Fruit fly (Drosophila melanogaster): ENCODE results near the gene Pcmt.
A peak's percentile ranks its signal among the peaks of the same experiment; 100 is the strongest.

Gene Pcmt

DNA sequence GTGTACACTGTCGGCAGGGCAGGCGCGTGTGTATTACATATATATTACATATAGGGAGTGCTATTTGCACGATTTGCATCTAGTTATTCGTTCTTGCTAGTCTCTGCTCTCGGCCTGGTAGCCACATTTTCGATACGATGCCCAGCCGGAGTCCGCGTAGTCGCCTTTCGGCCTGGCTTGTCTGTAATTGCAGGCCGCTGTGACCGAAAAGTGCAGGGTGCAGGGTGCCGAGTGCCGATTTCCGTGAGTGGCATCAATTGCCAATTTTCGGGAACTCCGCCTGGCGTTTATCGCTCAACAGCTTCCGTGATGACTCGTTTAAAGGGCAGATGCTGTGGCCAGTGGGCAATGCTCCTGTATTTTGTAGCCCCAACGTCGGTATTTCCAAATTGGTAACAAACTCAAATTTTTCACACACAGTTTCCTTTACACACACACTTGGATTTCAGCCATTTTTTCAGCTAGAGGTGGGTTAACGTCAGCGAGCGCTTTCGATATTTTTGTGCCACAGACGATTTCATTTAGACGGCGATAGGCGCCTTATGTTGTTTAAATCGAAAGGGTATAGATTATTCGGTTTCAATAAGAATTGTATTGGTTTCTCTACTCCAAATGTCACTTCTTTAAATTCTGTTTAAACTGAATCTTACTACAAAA is 33.9 kb upstream of the Pcmt start, which contains the start of gene CG2926:
CG2926 (minus strand) TSS at position 518 of the 657 bp plus-strand sequence.
- no peak for TF ChIP-seq Eip78C (GFP tag)
- TF ChIP-seq fd59A (GFP tag; optimal IDR thresholded peaks at IDR 0.05): no peak
- no peak for TF ChIP-seq CG3919 (GFP tag; optimal IDR thresholded peaks at IDR 0.05)
- no peak for TF ChIP-seq achi (GFP tag; optimal IDR thresholded peaks at IDR 0.05)
- no peak for TF ChIP-seq ss (GFP tag; optimal IDR thresholded peaks at IDR 0.05)
- TF ChIP-seq Eip75B (GFP tag; optimal IDR thresholded peaks at IDR 0.05): no peak
- peak; percentile 28; the same call in 1 of the 2 replicates for TF ChIP-seq CG15336 (GFP tag; IDR thresholded peaks at IDR 0.05)
- no peak for TF ChIP-seq CG11294 (GFP tag; IDR thresholded peaks at IDR 0.05)
- TF ChIP-seq CG31627 (GFP tag; optimal IDR thresholded peaks at IDR 0.05): peak; percentile 18
- no peak for TF ChIP-seq topi (GFP tag; optimal IDR thresholded peaks at IDR 0.05)
- no peak for TF ChIP-seq net (GFP tag; optimal IDR thresholded peaks at IDR 0.05)
- peak; percentile 43 for TF ChIP-seq esn (GFP tag; optimal IDR thresholded peaks at IDR 0.05)
- TF ChIP-seq Met (GFP tag; optimal IDR thresholded peaks at IDR 0.05): no peak
- peak; percentile 31 for TF ChIP-seq cyc (GFP tag; optimal IDR thresholded peaks at IDR 0.05)
- TF ChIP-seq lz (GFP tag; optimal IDR thresholded peaks at IDR 0.05): peak; percentile 40
- no peak for TF ChIP-seq CG34406 (GFP tag; optimal IDR thresholded peaks at IDR 0.05)
- TF ChIP-seq CG11762 (GFP tag; optimal IDR thresholded peaks at IDR 0.05; ENCODE audit: insufficient read depth): no peak
- TF ChIP-seq CG11902 (GFP tag; optimal IDR thresholded peaks at IDR 0.05): no peak
- no peak for TF ChIP-seq salr (GFP tag; optimal IDR thresholded peaks at IDR 0.05)
- peak; percentile 45 for TF ChIP-seq CG6854 (GFP tag; optimal IDR thresholded peaks at IDR 0.05)

DNA sequence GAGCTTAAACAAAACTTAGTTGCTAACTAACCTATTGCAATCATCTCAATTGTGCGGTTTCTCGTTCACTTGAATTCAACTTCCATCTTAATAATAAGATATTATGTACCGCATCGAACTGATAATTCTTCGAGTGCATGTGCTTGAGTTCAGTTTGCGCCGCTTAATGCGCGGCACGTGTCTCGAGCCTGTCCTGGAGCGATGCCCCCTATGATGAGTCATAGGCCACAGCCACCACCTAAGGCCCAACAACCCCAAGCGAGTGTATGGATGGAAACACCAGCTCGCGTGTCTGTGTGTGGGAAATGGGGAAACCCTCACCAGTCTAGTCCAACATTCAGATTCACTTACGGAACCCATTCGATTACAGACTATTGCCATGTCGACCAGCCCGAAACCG is 19.8 kb upstream of the Pcmt start:
- TF ChIP-seq Lpt (GFP tag; optimal IDR thresholded peaks at IDR 0.05) (no peak), CG31627 (GFP tag; optimal IDR thresholded peaks at IDR 0.05) (peak; percentile 2), CG6792 (GFP tag; optimal IDR thresholded peaks at IDR 0.05) (no peak), Met (GFP tag; optimal IDR thresholded peaks at IDR 0.05) (peak; percentile 44), salr (GFP tag; optimal IDR thresholded peaks at IDR 0.05) (no peak), cyc (GFP tag; optimal IDR thresholded peaks at IDR 0.05) (peak; percentile 16)

DNA sequence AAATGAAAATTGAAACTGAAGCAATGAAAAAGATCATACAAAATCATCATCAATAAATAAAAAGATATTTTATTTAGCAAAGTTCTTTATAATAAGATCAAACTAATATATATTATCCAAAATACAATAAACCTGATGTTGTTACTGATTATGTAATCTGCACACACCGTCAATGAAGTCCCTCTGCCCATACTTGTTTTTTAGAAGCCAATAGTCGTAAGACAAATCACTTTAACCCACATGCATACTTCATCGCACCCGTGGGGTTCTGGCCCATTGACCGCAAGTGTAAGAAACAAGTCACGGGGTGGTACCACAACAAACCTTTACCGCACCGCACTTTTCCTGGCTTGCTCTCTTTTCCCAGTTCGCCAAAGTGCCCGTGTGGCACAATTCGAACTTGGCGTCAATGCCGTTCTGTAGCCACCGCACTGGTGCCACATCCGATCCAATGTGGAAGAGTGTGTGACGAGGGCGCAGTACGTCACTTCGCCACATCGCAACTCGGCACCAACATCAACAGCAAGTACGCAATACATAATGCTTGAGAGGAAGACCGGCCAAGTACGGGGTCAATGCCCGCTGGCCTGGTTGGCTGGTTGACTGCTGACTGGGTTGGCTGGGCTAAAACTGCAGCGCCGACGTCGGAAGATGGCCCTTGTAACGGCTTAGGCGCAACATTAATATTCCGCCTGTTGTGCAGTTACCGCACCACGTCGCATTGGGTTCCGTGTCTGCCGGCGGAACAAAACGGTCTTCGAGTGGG is 19.0 kb upstream of the Pcmt start:
- peak; percentile 23 for TF ChIP-seq lz (GFP tag; optimal IDR thresholded peaks at IDR 0.05)
- 0 out of 3 replicates have a peak, but pooled peaks have one; percentile 31 for TF ChIP-seq CG8119 (GFP tag; IDR thresholded peaks at IDR 0.05)
- no peak for TF ChIP-seq CG6808 (GFP tag; optimal IDR thresholded peaks at IDR 0.05)
- TF ChIP-seq acj6 (GFP tag; optimal IDR thresholded peaks at IDR 0.05): no peak
- TF ChIP-seq esn (GFP tag; optimal IDR thresholded peaks at IDR 0.05): peak; percentile 22
- no peak for TF ChIP-seq eg (GFP tag; IDR thresholded peaks at IDR 0.05)
- no peak for TF ChIP-seq vri (GFP tag; optimal IDR thresholded peaks at IDR 0.05)
- TF ChIP-seq CG10631 (GFP tag; optimal IDR thresholded peaks at IDR 0.05): peak; percentile 4
- peak; percentile 7 for TF ChIP-seq achi (GFP tag; optimal IDR thresholded peaks at IDR 0.05)
- TF ChIP-seq dac (GFP tag; optimal IDR thresholded peaks at IDR 0.05): no peak
- peak; percentile 19 for TF ChIP-seq CG31627 (GFP tag; optimal IDR thresholded peaks at IDR 0.05)
- TF ChIP-seq Met (GFP tag; optimal IDR thresholded peaks at IDR 0.05): peak; percentile 3
- no peak for TF ChIP-seq CG11902 (GFP tag; optimal IDR thresholded peaks at IDR 0.05)
- TF ChIP-seq CG6163 (GFP tag; IDR thresholded peaks at IDR 0.05): no peak
- TF ChIP-seq CG8632 (GFP tag; optimal IDR thresholded peaks at IDR 0.05): no peak
- no peak for TF ChIP-seq Ets21C (GFP tag; optimal IDR thresholded peaks at IDR 0.05)
- TF ChIP-seq Sox15 (GFP tag; optimal IDR thresholded peaks at IDR 0.05): no peak
- TF ChIP-seq fkh (GFP tag; optimal IDR thresholded peaks at IDR 0.05): no peak
- TF ChIP-seq Eip93F (GFP tag; optimal IDR thresholded peaks at IDR 0.05): no peak
- peak; percentile 26 for TF ChIP-seq topi (GFP tag; optimal IDR thresholded peaks at IDR 0.05)
- no peak for TF ChIP-seq CG6276 (GFP tag; optimal IDR thresholded peaks at IDR 0.05)
- no peak for TF ChIP-seq spab (GFP tag; optimal IDR thresholded peaks at IDR 0.05)
- TF ChIP-seq OdsH (GFP tag; optimal IDR thresholded peaks at IDR 0.05): peak; percentile 17
- TF ChIP-seq svp (GFP tag): peak; percentile 53
- TF ChIP-seq CG3919 (GFP tag; optimal IDR thresholded peaks at IDR 0.05): peak; percentile 9
- TF ChIP-seq CG8319 (GFP tag; optimal IDR thresholded peaks at IDR 0.05): no peak
- no peak for TF ChIP-seq CG7368 (GFP tag; optimal IDR thresholded peaks at IDR 0.05)
- TF ChIP-seq Hr4 (GFP tag; optimal IDR thresholded peaks at IDR 0.05): peak; percentile 25
- no peak for TF ChIP-seq Lpt (GFP tag; optimal IDR thresholded peaks at IDR 0.05)
- peak; percentile 66 for TF ChIP-seq Eip78C (GFP tag)
- TF ChIP-seq Smox (GFP tag; optimal IDR thresholded peaks at IDR 0.05): no peak
- TF ChIP-seq Sox102F (GFP tag; optimal IDR thresholded peaks at IDR 0.05): no peak
- no peak for TF ChIP-seq Sox14 (GFP tag; optimal IDR thresholded peaks at IDR 0.05)
